Fruit fly (Drosophila melanogaster) whole organism, prepupa: ENCODE data around the gene Ugt316A1.
A peak's percentile ranks its signal among the peaks of the same experiment; 100 is the strongest.

Experiments
- CG10631 ChIP-seq: fragments of 200-800 bp; sonication (Bioruptor generic); optimal IDR thresholded peaks from 2 replicates; lab custom pipeline; 2016; ENCODE audit warnings: missing biosample characterization, missing genetic modification characterization
- CG11762 ChIP-seq: fragments of 200-800 bp; sonication (Bioruptor generic); optimal IDR thresholded peaks from 3 replicates; lab custom pipeline; 2016; ENCODE audit warnings: missing biosample characterization, missing genetic modification characterization; ENCODE audit not compliant: insufficient read depth
- CG11902 ChIP-seq: fragments of 200-800 bp; sonication (Bioruptor generic); optimal IDR thresholded peaks from 3 replicates; lab custom pipeline; 2016; ENCODE audit warnings: missing biosample characterization, missing genetic modification characterization
- CG1621 ChIP-seq: fragments of 200-800 bp; sonication (Bioruptor generic); optimal IDR thresholded peaks from 3 replicates; lab custom pipeline; 2018; ENCODE audit warnings: missing biosample characterization, mild to moderate bottlenecking, missing genetic modification characterization
- CG31627 ChIP-seq: fragments of 200-800 bp; sonication (Bioruptor generic); optimal IDR thresholded peaks from 3 replicates; lab custom pipeline; 2016; ENCODE audit warnings: missing biosample characterization, missing genetic modification characterization
- CG34406 ChIP-seq: fragments of 200-800 bp; sonication (Bioruptor generic); optimal IDR thresholded peaks from 3 replicates; lab custom pipeline; 2016; ENCODE audit warnings: missing biosample characterization, missing genetic modification characterization
- CG3919 ChIP-seq: fragments of 200-800 bp; sonication (Bioruptor generic); optimal IDR thresholded peaks from 3 replicates; lab custom pipeline; 2016; ENCODE audit warnings: missing biosample characterization, missing genetic modification characterization
- CG6163 ChIP-seq: fragments of 200-800 bp; sonication (Bioruptor generic); IDR thresholded peaks from 3 replicates; pipeline ENCODE4 v1.3.6; 2022; ENCODE audit warnings: missing biosample characterization, missing genetic modification characterization
- CG6808 ChIP-seq: fragments of 200-800 bp; sonication (Bioruptor generic); optimal IDR thresholded peaks from 3 replicates; lab custom pipeline; 2017; ENCODE audit warnings: missing biosample characterization, missing genetic modification characterization, mild to moderate bottlenecking, moderate library complexity, missing genetic modification reagents
- CG6854 ChIP-seq: fragments of 200-800 bp; sonication (Bioruptor generic); optimal IDR thresholded peaks from 2 replicates; lab custom pipeline; 2017; ENCODE audit warnings: missing biosample characterization, mild to moderate bottlenecking, missing genetic modification characterization
- CG7368 ChIP-seq: fragments of 200-800 bp; sonication (Bioruptor generic); optimal IDR thresholded peaks from 3 replicates; lab custom pipeline; 2016; ENCODE audit warnings: missing biosample characterization, missing genetic modification characterization
- CG8119 ChIP-seq: fragments of 200-800 bp; sonication (Bioruptor generic); IDR thresholded peaks from 3 replicates; pipeline ENCODE4 v1.3.6; 2022; ENCODE audit warnings: missing biosample characterization, missing genetic modification characterization
- CG8319 ChIP-seq: fragments of 200-800 bp; sonication (Bioruptor generic); optimal IDR thresholded peaks from 3 replicates; lab custom pipeline; 2016; ENCODE audit warnings: missing biosample characterization, missing genetic modification characterization
- CG9139 ChIP-seq: fragments of 200-800 bp; sonication (Bioruptor generic); optimal IDR thresholded peaks from 3 replicates; lab custom pipeline; 2017; ENCODE audit warnings: missing biosample characterization, mild to moderate bottlenecking, missing genetic modification characterization
- Eip75B ChIP-seq: fragments of 200-800 bp; sonication (Bioruptor generic); optimal IDR thresholded peaks from 3 replicates; lab custom pipeline; 2016; ENCODE audit warnings: missing biosample characterization, missing genetic modification characterization
- Ets96B ChIP-seq: fragments of 200-800 bp; optimal IDR thresholded peaks from 2 replicates; lab custom pipeline; 2019; ENCODE audit warnings: missing biosample characterization, mild to moderate bottlenecking, missing genetic modification characterization, moderate library complexity
- Hr38 ChIP-seq: sonication (Bioruptor generic); optimal IDR thresholded peaks from 2 replicates; lab custom pipeline; 2016; ENCODE audit warnings: missing biosample characterization, missing genetic modification characterization
- Hr4 ChIP-seq: fragments of 200-800 bp; sonication (Bioruptor generic); optimal IDR thresholded peaks from 3 replicates; lab custom pipeline; 2016; ENCODE audit warnings: missing biosample characterization, missing genetic modification characterization
- Met ChIP-seq: fragments of 200-800 bp; sonication (Bioruptor generic); optimal IDR thresholded peaks from 3 replicates; lab custom pipeline; 2016; ENCODE audit warnings: missing biosample characterization, missing genetic modification characterization
- OdsH ChIP-seq: fragments of 200-800 bp; sonication (Bioruptor generic); optimal IDR thresholded peaks from 3 replicates; lab custom pipeline; 2016; ENCODE audit warnings: missing biosample characterization, missing genetic modification characterization
- Smox ChIP-seq: fragments of 200-800 bp; sonication (Bioruptor generic); optimal IDR thresholded peaks from 3 replicates; lab custom pipeline; 2016; ENCODE audit warnings: missing biosample characterization, missing genetic modification characterization
- Sox102F ChIP-seq: fragments of 200-800 bp; sonication (Bioruptor generic); optimal IDR thresholded peaks from 2 replicates; lab custom pipeline; 2016; ENCODE audit warnings: missing biosample characterization, mild to moderate bottlenecking, missing genetic modification characterization
- achi ChIP-seq: fragments of 200-800 bp; sonication (Bioruptor generic); optimal IDR thresholded peaks from 3 replicates; lab custom pipeline; 2016; ENCODE audit warnings: missing biosample characterization, missing genetic modification characterization
- dsx ChIP-seq: fragments of 200-800 bp; optimal IDR thresholded peaks from 3 replicates; lab custom pipeline; 2019; ENCODE audit warnings: missing biosample characterization, mild to moderate bottlenecking, missing genetic modification characterization, moderate library complexity; ENCODE audit not compliant: poor library complexity, severe bottlenecking
- esn ChIP-seq: fragments of 200-800 bp; sonication (Bioruptor generic); optimal IDR thresholded peaks from 2 replicates; lab custom pipeline; 2016; ENCODE audit warnings: missing biosample characterization, mild to moderate bottlenecking, missing genetic modification characterization, moderate library complexity
- fd85E ChIP-seq: fragments of 200-800 bp; sonication (Bioruptor generic); optimal IDR thresholded peaks from 3 replicates; lab custom pipeline; 2016; ENCODE audit warnings: missing biosample characterization, missing genetic modification characterization
- fkh ChIP-seq: fragments of 200-800 bp; sonication (Bioruptor generic); optimal IDR thresholded peaks from 3 replicates; lab custom pipeline; 2017; ENCODE audit warnings: missing biosample characterization, mild to moderate bottlenecking, missing genetic modification characterization, moderate library complexity
- pdm3 ChIP-seq: fragments of 200-800 bp; sonication (Bioruptor generic); optimal IDR thresholded peaks from 3 replicates; lab custom pipeline; 2016; ENCODE audit warnings: missing biosample characterization, missing genetic modification characterization
- ss ChIP-seq, 2 experiments: fragments of 200-800 bp; sonication (Bioruptor generic); optimal IDR thresholded peaks; 2 replicates in 1 of 2; 3 replicates in 1 of 2; lab custom pipeline; 2017 to 2018; ENCODE audit warnings: mild to moderate bottlenecking in 2 of 2, missing biosample characterization in 2 of 2, missing genetic modification characterization in 2 of 2, moderate library complexity in 1 of 2
- svp ChIP-seq: fragments of 200-800 bp; sonication (Bioruptor generic); peaks from one replicate; lab custom pipeline; 2016; ENCODE audit warnings: missing biosample characterization, missing genetic modification characterization
- vri ChIP-seq: fragments of 200-800 bp; sonication (Bioruptor generic); optimal IDR thresholded peaks from 3 replicates; lab custom pipeline; 2016; ENCODE audit warnings: missing biosample characterization, mild to moderate bottlenecking, missing genetic modification characterization

Gene Ugt316A1

dm6 chr3L:19024800-19025199 lies 37.8 kb downstream of the Ugt316A1 start (continued):
- TF ChIP-seq CG31627 (GFP tag; lab: Kevin White, UChicago) (peak; percentile 76), pdm3 (GFP tag; lab: Kevin White, UChicago) (peak; percentile 8), fd85E (GFP tag; lab: Kevin White, UChicago) (no peak), CG11902 (GFP tag; lab: Kevin White, UChicago) (no peak), svp (peak; percentile 85), CG6163 (GFP tag; lab: Robert Waterston, UW) (peak; percentile 79), CG11762 (peak; percentile 12), CG1621 (tag; lab: Kevin White, UChicago) (peak; percentile 7), OdsH (GFP tag; lab: Kevin White, UChicago) (peak; percentile 62), Eip75B (GFP tag; lab: Kevin White, UChicago) (peak; percentile 19), CG9139 (no peak), Hr38 (GFP tag; lab: Kevin White, UChicago) (no peak), Hr4 (peak; percentile 40)

DNA sequence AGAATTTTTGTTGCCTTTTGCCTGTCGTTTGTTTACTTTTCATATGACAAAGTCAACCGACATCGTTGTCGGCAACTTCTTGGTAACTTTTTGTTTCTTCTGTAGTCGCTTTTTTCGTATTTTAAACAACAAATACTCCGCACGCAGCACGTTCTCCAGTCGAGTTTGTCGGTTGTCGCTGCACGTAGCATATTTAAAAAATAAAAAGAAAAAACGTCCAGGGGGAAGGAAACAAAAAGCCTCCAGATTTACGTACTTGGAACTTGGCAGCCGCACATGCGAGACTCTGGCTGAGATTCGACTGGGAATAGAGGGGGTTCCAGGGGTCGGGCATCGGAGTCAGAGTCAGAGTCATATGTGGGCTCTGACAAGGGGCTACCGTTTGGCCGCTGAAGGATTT lies 40.9 kb downstream of the Ugt316A1 start:
- TF ChIP-seq dsx (GFP tag; lab: Kevin White, UChicago) = peak; percentile 38
- no peak for TF ChIP-seq Hr38 (GFP tag; lab: Kevin White, UChicago)
- TF ChIP-seq Smox (GFP tag; lab: Kevin White, UChicago) = no peak
- peak; percentile 20; the same call in 2 of the 3 replicates for TF ChIP-seq CG6163 (GFP tag; lab: Robert Waterston, UW)
- peak; percentile 63 for TF ChIP-seq CG6854 (GFP tag; lab: Kevin White, UChicago)
- TF ChIP-seq Sox102F (GFP tag; lab: Kevin White, UChicago) = peak; percentile 14
- TF ChIP-seq CG6808 (GFP tag; lab: Kevin White, UChicago) = peak; percentile 36
- TF ChIP-seq ss (GFP tag; optimal IDR thresholded peaks at IDR 0.05; lab: Kevin White, UChicago) = peak; percentile 63 to 77
- TF ChIP-seq CG7368 (GFP tag; lab: Kevin White, UChicago) = no peak
- TF ChIP-seq CG8119 (GFP tag; lab: Robert Waterston, UW) = 0 out of 3 replicates have a peak, but pooled peaks have one; percentile 13
- TF ChIP-seq CG9139 = peak; percentile 46

- TF ChIP-seq CG6163 (GFP tag; lab: Robert Waterston, UW) = 0 out of 3 replicates have a peak, but pooled peaks have one; percentile 32
- TF ChIP-seq esn (GFP tag; lab: Kevin White, UChicago) = no peak
- no peak for TF ChIP-seq Hr38 (GFP tag; lab: Kevin White, UChicago)
- no peak for TF ChIP-seq CG3919 (GFP tag; lab: Kevin White, UChicago)
- no peak for TF ChIP-seq fd85E (GFP tag; lab: Kevin White, UChicago)
- no peak for TF ChIP-seq vri
- TF ChIP-seq CG10631 (GFP tag; lab: Kevin White, UChicago) = no peak
- no peak for TF ChIP-seq Ets96B (tag; lab: Kevin White, UChicago)
- no peak for TF ChIP-seq Smox (GFP tag; lab: Kevin White, UChicago)
- TF ChIP-seq CG8319 = no peak
- no peak for TF ChIP-seq dsx (GFP tag; lab: Kevin White, UChicago)
- TF ChIP-seq fkh = peak; percentile 66
- TF ChIP-seq achi (GFP tag; lab: Kevin White, UChicago) = no peak
- TF ChIP-seq CG11902 (GFP tag; lab: Kevin White, UChicago) = no peak
- TF ChIP-seq ss (GFP tag; optimal IDR thresholded peaks at IDR 0.05; lab: Kevin White, UChicago) = no peak
- TF ChIP-seq CG9139 = no peak
- TF ChIP-seq CG34406 (GFP tag; lab: Kevin White, UChicago) = no peak
- no peak for TF ChIP-seq Met (GFP tag; lab: Kevin White, UChicago)
Measured at dm6 chr3L:19020467-19020866, 42.1 kb downstream of the Ugt316A1 start.

- TF ChIP-seq fkh = peak; percentile 72
- TF ChIP-seq ss (GFP tag; optimal IDR thresholded peaks at IDR 0.05; lab: Kevin White, UChicago) = peak in 1 of 2 experiments; percentile 37
- no peak for TF ChIP-seq esn (GFP tag; lab: Kevin White, UChicago)
Measured at dm6 chr3L:19019308-19019749, 43.3 kb downstream of the Ugt316A1 start.

dm6 chr3L:19018440-19018839 lies 44.2 kb downstream of the Ugt316A1 start:
- TF ChIP-seq svp (no peak), fkh (peak; percentile 48)
- TF ChIP-seq, all 60 proteins: peak for 1
